Worm (Caenorhabditis elegans) whole organism, midembryonic: ENCODE measurements around the gene dpy-31.

Source experiments
- T22C8.4 ChIP-seq: fragments of 200-800 bp; sonication (Bioruptor generic); IDR thresholded peaks from 2 replicates; pipeline ENCODE4 v1.3.6; 2022; ENCODE audit warnings: missing genetic modification characterization, missing compliant biosample characterization
- flt-1 ChIP-seq: fragments of 200-800 bp; sonication (Bioruptor generic); IDR thresholded peaks from 2 replicates; pipeline ENCODE4 v1.3.6; 2022; ENCODE audit warnings: missing genetic modification characterization, missing compliant biosample characterization
- klf-2 ChIP-seq: fragments of 200-800 bp; sonication (Bioruptor generic); conservative IDR thresholded peaks from 2 replicates; pipeline ENCODE4 v1.3.6; 2022; ENCODE audit warnings: missing genetic modification reagents, missing genetic modification characterization, missing compliant biosample characterization
- ref-1 ChIP-seq: fragments of 200-800 bp; sonication (Bioruptor generic); conservative IDR thresholded peaks from 2 replicates; pipeline ENCODE4 v1.3.6; 2022; ENCODE audit warnings: missing genetic modification reagents, missing genetic modification characterization, missing compliant biosample characterization
- ztf-29 ChIP-seq: fragments of 200-800 bp; sonication (Bioruptor generic); IDR thresholded peaks from 2 replicates; pipeline ENCODE4 v1.3.6; 2022; ENCODE audit warnings: missing genetic modification reagents, missing genetic modification characterization, missing compliant biosample characterization

DNA sequence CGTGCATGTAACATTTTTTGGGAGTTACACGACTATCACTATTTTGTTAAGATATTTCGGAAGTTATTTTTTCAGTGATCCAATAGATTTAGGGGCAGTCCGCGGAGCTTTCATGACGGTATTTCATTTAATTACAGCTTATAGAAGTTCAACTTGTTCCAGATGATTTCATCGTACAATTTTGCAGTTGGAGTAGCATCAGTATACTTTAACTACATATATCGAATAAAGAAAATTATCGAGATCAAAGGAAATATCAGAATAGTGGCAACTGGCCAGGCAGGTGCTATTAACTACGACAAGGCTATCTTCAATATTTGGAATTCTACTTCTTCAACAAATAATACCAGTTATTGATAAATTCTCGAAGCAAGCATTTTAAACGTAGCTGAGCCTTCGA is 23.5 kb upstream of the dpy-31 start:
- TF ChIP-seq ref-1 (GFP tag; lab: Robert Waterston, UW): no peak
- TF ChIP-seq flt-1 (GFP tag; lab: Robert Waterston, UW): no peak
- no peak for TF ChIP-seq T22C8.4
- TF ChIP-seq ztf-29 (GFP tag; lab: Robert Waterston, UW): no peak
- TF ChIP-seq klf-2 (GFP tag; lab: Robert Waterston, UW): no peak
